Worm (Caenorhabditis elegans) whole organism, L1 larva: ENCODE data around the gene bcl-11.

Experiments
- alr-1 ChIP-seq: fragments of 200-800 bp; sonication (Bioruptor generic); optimal IDR thresholded peaks from 2 replicates; lab custom pipeline; 2018; ENCODE audit warnings: borderline replicate concordance, mild to moderate bottlenecking, missing genetic modification characterization, missing compliant biosample characterization
- ama-1 ChIP-seq: fragments of 150-350 bp; optimal IDR thresholded peaks from 2 replicates; lab custom pipeline; 2014
- efl-1 ChIP-seq, 4 experiments: fragments of 150-350 bp; optimal IDR thresholded peaks in 3 of 4; peaks in 1 of 4; 1 replicate in 1 of 4; 2 replicates in 3 of 4; lab custom pipeline; 2014; ENCODE audit warnings: missing biosample characterization in 2 of 4, missing genetic modification characterization in 2 of 4, missing genetic modification reagents in 2 of 4
- elt-3 ChIP-seq, 6 experiments: fragments of 150-350 bp in 1 of 6; sonication (generic microtip); optimal IDR thresholded peaks; 2 replicates each; lab custom pipeline; 2017 to 2018; ENCODE audit warnings: missing biosample characterization in 6 of 6, missing genetic modification characterization in 6 of 6, inconsistent platforms in 1 of 6
- lin-15B ChIP-seq: fragments of 150-350 bp; sonication (generic microtip); optimal IDR thresholded peaks from 3 replicates; lab custom pipeline; 2014; ENCODE audit warnings: missing biosample characterization, missing genetic modification characterization
- lir-3 ChIP-seq: sonication (generic microtip); optimal IDR thresholded peaks from 2 replicates; lab custom pipeline; 2016; ENCODE audit warnings: mild to moderate bottlenecking, missing genetic modification characterization, moderate library complexity, missing compliant biosample characterization; ENCODE audit not compliant: poor library complexity
- nhr-11 ChIP-seq: fragments of 150-350 bp; optimal IDR thresholded peaks from 2 replicates; lab custom pipeline; 2014; ENCODE audit warnings: missing biosample characterization, missing genetic modification characterization
- nhr-77 ChIP-seq: fragments of 150-350 bp; optimal IDR thresholded peaks from 2 replicates; lab custom pipeline; 2014; ENCODE audit warnings: missing biosample characterization, missing genetic modification characterization
- vab-15 ChIP-seq: sonication (generic microtip); optimal IDR thresholded peaks from 2 replicates; lab custom pipeline; 2017; ENCODE audit warnings: missing genotype, mild to moderate bottlenecking, missing genetic modification characterization, missing compliant biosample characterization
- xbp-1 ChIP-seq: sonication (generic microtip); optimal IDR thresholded peaks from 2 replicates; lab custom pipeline; 2016; ENCODE audit warnings: missing genetic modification characterization, missing compliant biosample characterization
- ztf-11 ChIP-seq, 2 experiments: sonication (generic microtip); optimal IDR thresholded peaks; 2 replicates each; lab custom pipeline; 2016 to 2017; ENCODE audit warnings: missing genetic modification characterization in 2 of 2, missing biosample characterization in 1 of 2, missing compliant biosample characterization in 1 of 2

DNA sequence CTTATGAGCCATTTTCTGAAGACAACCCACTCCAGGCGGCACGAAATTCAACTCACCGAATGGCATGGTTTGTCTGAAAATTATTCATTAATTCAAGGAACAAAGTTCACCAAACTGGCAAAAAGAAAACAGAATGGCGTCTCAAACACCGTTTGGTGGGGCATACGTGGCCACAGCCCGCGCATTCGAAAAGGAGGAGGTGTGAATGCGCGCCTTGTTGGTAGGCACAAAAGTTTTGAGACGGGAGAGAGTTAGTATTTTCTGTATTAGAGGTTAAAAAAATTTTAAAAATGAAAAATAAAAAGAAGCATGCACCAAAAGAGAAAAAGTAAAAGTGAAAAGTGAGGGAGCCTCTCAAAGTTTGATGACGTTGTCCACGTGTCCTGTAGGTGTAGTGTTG, 43.9 kb upstream of the bcl-11 start:
- TF ChIP-seq ama-1, result no peak
- no peak for TF ChIP-seq nhr-11 (tag; lab: Kevin White, UChicago)
- TF ChIP-seq efl-1 (optimal IDR thresholded peaks at IDR 0.05; lab: Kevin White, UChicago), result no peak
- TF ChIP-seq efl-1 (GFP tag; optimal IDR thresholded peaks at IDR 0.05 in 1 of 2; lab: Kevin White, UChicago), result peak in 1 of 2 experiments; percentile 53
- TF ChIP-seq ztf-11 (tag; optimal IDR thresholded peaks at IDR 0.05; lab: Kevin White, UChicago), result no peak
- no peak for TF ChIP-seq elt-3 (tag; optimal IDR thresholded peaks at IDR 0.05; lab: Kevin White, UChicago)
- no peak for TF ChIP-seq alr-1 (tag; lab: Kevin White, UChicago)
- TF ChIP-seq lir-3 (tag; lab: Kevin White, UChicago), result no peak
- no peak for TF ChIP-seq lin-15B (tag; lab: Kevin White, UChicago)
- TF ChIP-seq vab-15 (tag; lab: Kevin White, UChicago), result no peak
- no peak for TF ChIP-seq nhr-77 (tag; lab: Kevin White, UChicago)
- TF ChIP-seq xbp-1 (tag; lab: Kevin White, UChicago), result no peak
